Worm (Caenorhabditis elegans) whole organism, late embryonic: ENCODE measurements around the gene Y41G9A.6.

Experiments
- gmeb-2 ChIP-seq: sonication (generic microtip); optimal IDR thresholded peaks from 2 replicates; lab custom pipeline; 2016; ENCODE audit warnings: missing genetic modification characterization, inconsistent platforms, missing compliant biosample characterization
- pha-2 ChIP-seq: sonication (generic microtip); optimal IDR thresholded peaks from 2 replicates; lab custom pipeline; 2017; ENCODE audit warnings: mild to moderate bottlenecking, missing genetic modification characterization, missing compliant biosample characterization

DNA sequence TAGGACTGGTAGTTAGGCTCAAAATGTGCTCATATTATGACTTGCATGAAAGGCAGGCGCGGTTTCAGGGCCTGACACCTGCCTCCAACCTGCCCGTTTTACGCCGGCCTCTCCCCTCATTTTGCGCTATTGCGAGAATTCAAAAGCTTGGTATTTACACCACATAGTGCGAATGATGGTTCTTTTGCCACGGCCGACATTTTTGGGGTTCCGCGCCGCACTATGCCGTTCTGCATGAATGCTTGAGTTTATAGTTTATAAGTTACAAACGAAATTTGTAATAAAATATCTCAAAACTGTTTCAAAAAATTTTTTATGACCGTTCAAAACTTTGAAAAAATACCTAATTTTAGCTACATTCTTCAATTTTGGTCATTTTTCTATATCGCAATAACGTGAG lies 25.5 kb downstream of the Y41G9A.6 start:
- TF ChIP-seq pha-2 (tag; lab: Kevin White, UChicago) (no peak), gmeb-2 (tag; lab: Kevin White, UChicago) (no peak)
